Fruit fly (Drosophila melanogaster) whole organism, prepupa: ENCODE measurements around the gene pigeon.

Source experiments
- CG11762 ChIP-seq: fragments of 200-800 bp; sonication (Bioruptor generic); optimal IDR thresholded peaks from 3 replicates; lab custom pipeline; 2016; ENCODE audit warnings: missing biosample characterization, missing genetic modification characterization; ENCODE audit not compliant: insufficient read depth
- CG11902 ChIP-seq: fragments of 200-800 bp; sonication (Bioruptor generic); optimal IDR thresholded peaks from 3 replicates; lab custom pipeline; 2016; ENCODE audit warnings: missing biosample characterization, missing genetic modification characterization
- CG15336 ChIP-seq: fragments of 200-800 bp; sonication (Bioruptor generic); IDR thresholded peaks from 2 replicates; pipeline ENCODE4 v1.3.6; 2022; ENCODE audit warnings: missing biosample characterization, missing genetic modification characterization
- CG1621 ChIP-seq: fragments of 200-800 bp; sonication (Bioruptor generic); optimal IDR thresholded peaks from 3 replicates; lab custom pipeline; 2018; ENCODE audit warnings: missing biosample characterization, mild to moderate bottlenecking, missing genetic modification characterization
- CG16779 ChIP-seq: fragments of 200-800 bp; sonication (Bioruptor generic); optimal IDR thresholded peaks from 3 replicates; lab custom pipeline; 2017; ENCODE audit warnings: missing biosample characterization, mild to moderate bottlenecking, missing genetic modification characterization
- CG31627 ChIP-seq: fragments of 200-800 bp; sonication (Bioruptor generic); optimal IDR thresholded peaks from 3 replicates; lab custom pipeline; 2016; ENCODE audit warnings: missing biosample characterization, missing genetic modification characterization
- CG32006 ChIP-seq: fragments of 200-800 bp; sonication (Bioruptor generic); optimal IDR thresholded peaks from 3 replicates; lab custom pipeline; 2017; ENCODE audit warnings: missing biosample characterization, mild to moderate bottlenecking, missing genetic modification characterization
- CG3919 ChIP-seq: fragments of 200-800 bp; sonication (Bioruptor generic); optimal IDR thresholded peaks from 3 replicates; lab custom pipeline; 2016; ENCODE audit warnings: missing biosample characterization, missing genetic modification characterization
- CG6163 ChIP-seq: fragments of 200-800 bp; sonication (Bioruptor generic); IDR thresholded peaks from 3 replicates; pipeline ENCODE4 v1.3.6; 2022; ENCODE audit warnings: missing biosample characterization, missing genetic modification characterization
- CG6808 ChIP-seq: fragments of 200-800 bp; sonication (Bioruptor generic); optimal IDR thresholded peaks from 3 replicates; lab custom pipeline; 2017; ENCODE audit warnings: missing biosample characterization, missing genetic modification characterization, mild to moderate bottlenecking, moderate library complexity, missing genetic modification reagents
- CG7368 ChIP-seq: fragments of 200-800 bp; sonication (Bioruptor generic); optimal IDR thresholded peaks from 3 replicates; lab custom pipeline; 2016; ENCODE audit warnings: missing biosample characterization, missing genetic modification characterization
- CG8119 ChIP-seq: fragments of 200-800 bp; sonication (Bioruptor generic); IDR thresholded peaks from 3 replicates; pipeline ENCODE4 v1.3.6; 2022; ENCODE audit warnings: missing biosample characterization, missing genetic modification characterization
- CG8319 ChIP-seq: fragments of 200-800 bp; sonication (Bioruptor generic); optimal IDR thresholded peaks from 3 replicates; lab custom pipeline; 2016; ENCODE audit warnings: missing biosample characterization, missing genetic modification characterization
- CG9139 ChIP-seq: fragments of 200-800 bp; sonication (Bioruptor generic); optimal IDR thresholded peaks from 3 replicates; lab custom pipeline; 2017; ENCODE audit warnings: missing biosample characterization, mild to moderate bottlenecking, missing genetic modification characterization
- Eip75B ChIP-seq: fragments of 200-800 bp; sonication (Bioruptor generic); optimal IDR thresholded peaks from 3 replicates; lab custom pipeline; 2016; ENCODE audit warnings: missing biosample characterization, missing genetic modification characterization
- Eip78C ChIP-seq: fragments of 200-800 bp; sonication (Bioruptor generic); peaks from one replicate; lab custom pipeline; 2016; ENCODE audit warnings: missing biosample characterization, missing genetic modification characterization
- Eip93F ChIP-seq: fragments of 200-800 bp; sonication (Bioruptor generic); optimal IDR thresholded peaks from 2 replicates; lab custom pipeline; 2016; ENCODE audit warnings: missing biosample characterization, mild to moderate bottlenecking, missing genetic modification characterization
- Ets96B ChIP-seq: fragments of 200-800 bp; optimal IDR thresholded peaks from 2 replicates; lab custom pipeline; 2019; ENCODE audit warnings: missing biosample characterization, mild to moderate bottlenecking, missing genetic modification characterization, moderate library complexity
- Hr38 ChIP-seq: sonication (Bioruptor generic); optimal IDR thresholded peaks from 2 replicates; lab custom pipeline; 2016; ENCODE audit warnings: missing biosample characterization, missing genetic modification characterization
- Lpt ChIP-seq: fragments of 200-800 bp; sonication (Bioruptor generic); optimal IDR thresholded peaks from 3 replicates; lab custom pipeline; 2016; ENCODE audit warnings: missing biosample characterization, missing genetic modification characterization
- Met ChIP-seq: fragments of 200-800 bp; sonication (Bioruptor generic); optimal IDR thresholded peaks from 3 replicates; lab custom pipeline; 2016; ENCODE audit warnings: missing biosample characterization, missing genetic modification characterization
- Sox102F ChIP-seq: fragments of 200-800 bp; sonication (Bioruptor generic); optimal IDR thresholded peaks from 2 replicates; lab custom pipeline; 2016; ENCODE audit warnings: missing biosample characterization, mild to moderate bottlenecking, missing genetic modification characterization
- Sox14 ChIP-seq: fragments of 200-800 bp; sonication (Bioruptor generic); optimal IDR thresholded peaks from 3 replicates; lab custom pipeline; 2016; ENCODE audit warnings: missing biosample characterization, missing genetic modification characterization
- achi ChIP-seq: fragments of 200-800 bp; sonication (Bioruptor generic); optimal IDR thresholded peaks from 3 replicates; lab custom pipeline; 2016; ENCODE audit warnings: missing biosample characterization, missing genetic modification characterization
- acj6 ChIP-seq: fragments of 200-800 bp; sonication (Bioruptor generic); optimal IDR thresholded peaks from 3 replicates; lab custom pipeline; 2016; ENCODE audit warnings: missing biosample characterization, missing genetic modification characterization
- cyc ChIP-seq: fragments of 200-800 bp; sonication (Bioruptor generic); optimal IDR thresholded peaks from 3 replicates; lab custom pipeline; 2016; ENCODE audit warnings: missing biosample characterization, missing genetic modification characterization
- dac ChIP-seq: fragments of 200-800 bp; sonication (Bioruptor generic); optimal IDR thresholded peaks from 2 replicates; lab custom pipeline; 2017; ENCODE audit warnings: missing biosample characterization, mild to moderate bottlenecking, missing genetic modification characterization
- dsx ChIP-seq: fragments of 200-800 bp; optimal IDR thresholded peaks from 3 replicates; lab custom pipeline; 2019; ENCODE audit warnings: missing biosample characterization, mild to moderate bottlenecking, missing genetic modification characterization, moderate library complexity; ENCODE audit not compliant: poor library complexity, severe bottlenecking
- fd59A ChIP-seq: fragments of 200-800 bp; sonication (Bioruptor generic); optimal IDR thresholded peaks from 2 replicates; lab custom pipeline; 2017; ENCODE audit warnings: missing biosample characterization, mild to moderate bottlenecking, missing genetic modification characterization, missing genetic modification reagents
- fd85E ChIP-seq: fragments of 200-800 bp; sonication (Bioruptor generic); optimal IDR thresholded peaks from 3 replicates; lab custom pipeline; 2016; ENCODE audit warnings: missing biosample characterization, missing genetic modification characterization
- fkh ChIP-seq: fragments of 200-800 bp; sonication (Bioruptor generic); optimal IDR thresholded peaks from 3 replicates; lab custom pipeline; 2017; ENCODE audit warnings: missing biosample characterization, mild to moderate bottlenecking, missing genetic modification characterization, moderate library complexity
- net ChIP-seq: fragments of 200-800 bp; sonication (Bioruptor generic); optimal IDR thresholded peaks from 3 replicates; lab custom pipeline; 2016; ENCODE audit warnings: missing biosample characterization, missing genetic modification characterization
- salr ChIP-seq, 2 experiments: fragments of 200-800 bp; sonication (Bioruptor generic); optimal IDR thresholded peaks; 3 replicates each; lab custom pipeline; 2016 to 2018; ENCODE audit warnings: missing biosample characterization in 2 of 2, missing genetic modification characterization in 2 of 2, mild to moderate bottlenecking in 1 of 2
- spab ChIP-seq: fragments of 200-800 bp; sonication (Bioruptor generic); optimal IDR thresholded peaks from 2 replicates; lab custom pipeline; 2017; ENCODE audit warnings: missing biosample characterization, mild to moderate bottlenecking, missing genetic modification characterization, missing genetic modification reagents
- ss ChIP-seq, 2 experiments: fragments of 200-800 bp; sonication (Bioruptor generic); optimal IDR thresholded peaks; 2 replicates in 1 of 2; 3 replicates in 1 of 2; lab custom pipeline; 2017 to 2018; ENCODE audit warnings: mild to moderate bottlenecking in 2 of 2, missing biosample characterization in 2 of 2, missing genetic modification characterization in 2 of 2, moderate library complexity in 1 of 2
- svp ChIP-seq: fragments of 200-800 bp; sonication (Bioruptor generic); peaks from one replicate; lab custom pipeline; 2016; ENCODE audit warnings: missing biosample characterization, missing genetic modification characterization
- topi ChIP-seq: fragments of 200-800 bp; sonication (Bioruptor generic); optimal IDR thresholded peaks from 3 replicates; lab custom pipeline; 2016; ENCODE audit warnings: missing biosample characterization, missing genetic modification characterization

pigeon gene

dm6 chr2L:19146047-19146446, 39.8 kb upstream of the pigeon start:
- no peak for TF ChIP-seq spab (GFP tag; lab: Kevin White, UChicago)
- no peak for TF ChIP-seq CG6808
- TF ChIP-seq svp (GFP tag; lab: Kevin White, UChicago): peak; percentile 58
- no peak for TF ChIP-seq dac (GFP tag; lab: Kevin White, UChicago)
- TF ChIP-seq Hr38: no peak
- TF ChIP-seq fd85E: no peak
- TF ChIP-seq Met (GFP tag; lab: Kevin White, UChicago): peak; percentile 7
- no peak for TF ChIP-seq net (GFP tag; lab: Kevin White, UChicago)
- TF ChIP-seq CG15336 (GFP tag; lab: Robert Waterston, UW): no peak
- no peak for TF ChIP-seq Ets96B (tag; lab: Kevin White, UChicago)
- no peak for TF ChIP-seq Lpt (GFP tag; lab: Kevin White, UChicago)
- TF ChIP-seq Eip78C: peak; percentile 63
- TF ChIP-seq fd59A: no peak
- no peak for TF ChIP-seq salr (GFP tag; optimal IDR thresholded peaks at IDR 0.05; lab: Kevin White, UChicago)
- TF ChIP-seq ss (GFP tag; optimal IDR thresholded peaks at IDR 0.05; lab: Kevin White, UChicago): peak in 1 of 2 experiments; percentile 24
- TF ChIP-seq acj6 (GFP tag; lab: Kevin White, UChicago): no peak
- TF ChIP-seq Sox102F (GFP tag; lab: Kevin White, UChicago): no peak
- TF ChIP-seq topi (GFP tag; lab: Kevin White, UChicago): no peak
- peak; percentile 31 for TF ChIP-seq CG9139 (GFP tag; lab: Kevin White, UChicago)
- TF ChIP-seq, all 60 proteins: peak for 5

dm6 chr2L:19146645-19147044, 39.2 kb upstream of the pigeon start:
- TF ChIP-seq CG1621 (tag; lab: Kevin White, UChicago) (no peak), Sox14 (GFP tag; lab: Kevin White, UChicago) (no peak), Eip93F (GFP tag; lab: Kevin White, UChicago) (no peak), dac (GFP tag; lab: Kevin White, UChicago) (no peak), CG16779 (no peak), CG11762 (GFP tag; lab: Kevin White, UChicago) (no peak), CG31627 (GFP tag; lab: Kevin White, UChicago) (no peak), fkh (GFP tag; lab: Kevin White, UChicago) (no peak), CG8319 (no peak), CG7368 (GFP tag; lab: Kevin White, UChicago) (no peak), CG9139 (GFP tag; lab: Kevin White, UChicago) (no peak), Eip75B (no peak), CG11902 (GFP tag; lab: Kevin White, UChicago) (no peak), CG8119 (GFP tag; lab: Robert Waterston, UW) (no peak), CG6163 (GFP tag; lab: Robert Waterston, UW) (no peak), CG32006 (GFP tag; lab: Kevin White, UChicago) (no peak)

dm6 chr2L:19154893-19155389, 30.9 kb upstream of the pigeon start:
- TF ChIP-seq net (GFP tag; lab: Kevin White, UChicago) (peak; percentile 55), CG3919 (GFP tag; lab: Kevin White, UChicago) (peak; percentile 1), Met (GFP tag; lab: Kevin White, UChicago) (no peak), spab (GFP tag; lab: Kevin White, UChicago) (peak; percentile 13), ss (GFP tag; optimal IDR thresholded peaks at IDR 0.05; lab: Kevin White, UChicago) (peak; percentile 80 to 81), CG6163 (GFP tag; lab: Robert Waterston, UW) (0 out of 3 replicates have a peak, but pooled peaks have one; percentile 34), fkh (GFP tag; lab: Kevin White, UChicago) (peak; percentile 74), achi (GFP tag; lab: Kevin White, UChicago) (no peak), CG6808 (peak; percentile 51), CG9139 (GFP tag; lab: Kevin White, UChicago) (peak; percentile 80), Eip78C (peak; percentile 80), svp (GFP tag; lab: Kevin White, UChicago) (peak; percentile 87), dsx (GFP tag; lab: Kevin White, UChicago) (peak; percentile 71), topi (GFP tag; lab: Kevin White, UChicago) (no peak), cyc (GFP tag; lab: Kevin White, UChicago) (no peak)
